Fruit fly (Drosophila melanogaster) whole organism, pupa: ENCODE results near the gene CG6972.

Experiments used
- CG10348 ChIP-seq: fragments of 200-800 bp; sonication (Bioruptor generic); IDR thresholded peaks from 2 replicates; pipeline ENCODE4 v1.3.6; 2022; ENCODE audit warnings: missing biosample characterization, missing genetic modification characterization
- CG17806 ChIP-seq: fragments of 200-800 bp; sonication (Bioruptor generic); optimal IDR thresholded peaks from 2 replicates; lab custom pipeline; 2018; ENCODE audit warnings: missing biosample characterization, mild to moderate bottlenecking, missing genetic modification characterization, moderate library complexity
- CG34367 ChIP-seq: fragments of 200-800 bp; sonication (Bioruptor generic); optimal IDR thresholded peaks from 2 replicates; lab custom pipeline; 2018; ENCODE audit warnings: missing biosample characterization, mild to moderate bottlenecking, missing genetic modification characterization
- EcR ChIP-seq: fragments of 200-800 bp; sonication (Bioruptor generic); optimal IDR thresholded peaks from 3 replicates; lab custom pipeline; 2019; ENCODE audit warnings: missing biosample characterization, missing genetic modification characterization, mild to moderate bottlenecking, moderate library complexity, missing genetic modification reagents
- Pif1A ChIP-seq: fragments of 200-800 bp; sonication (Bioruptor generic); optimal IDR thresholded peaks from 3 replicates; lab custom pipeline; 2016; ENCODE audit warnings: missing biosample characterization, missing genetic modification characterization
- rn ChIP-seq: fragments of 200-800 bp; sonication (Bioruptor generic); IDR thresholded peaks from 2 replicates; pipeline ENCODE4 v1.3.6; 2022; ENCODE audit warnings: missing biosample characterization, missing genetic modification characterization

- TF ChIP-seq EcR (GFP tag; lab: Kevin White, UChicago) (no peak), rn (no peak), Pif1A (GFP tag; lab: Kevin White, UChicago) (no peak), CG10348 (GFP tag; lab: Robert Waterston, UW) (no peak), CG34367 (tag; lab: Kevin White, UChicago) (no peak), CG17806 (no peak)
These were observed 31.9 kb upstream of the CG6972 start for dm6 chr3R:22669789-22670426.
